Fruit fly (Drosophila melanogaster): ENCODE data around the gene CG12535.

The CG12535 gene

DNA sequence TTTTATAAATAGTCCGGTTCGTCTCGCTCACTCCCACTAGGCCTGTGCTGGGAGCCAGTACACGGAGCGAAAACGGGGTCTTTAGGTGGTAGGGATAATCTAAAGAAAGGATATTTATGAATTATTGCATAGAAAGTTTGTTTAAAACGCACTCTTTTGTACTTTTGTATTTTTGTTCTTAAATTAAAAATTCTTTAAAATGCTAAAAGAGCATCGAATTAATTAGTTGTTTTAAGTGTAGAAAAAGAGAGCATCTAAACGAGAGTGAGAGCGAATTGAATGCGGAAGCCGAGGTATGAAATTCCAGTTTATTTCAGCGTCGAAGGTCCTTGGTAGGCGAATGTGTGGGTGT is 21.2 kb downstream of the CG12535 start (continued):
- peak; percentile 92 for TF ChIP-seq Elba2 (GFP tag; optimal IDR thresholded peaks at IDR 0.05)
- peak; percentile 72 for TF ChIP-seq CG6689 (GFP tag; IDR thresholded peaks at IDR 0.05)
- TF ChIP-seq HmgD (GFP tag; optimal IDR thresholded peaks at IDR 0.05) = peak; percentile 18
- TF ChIP-seq CG7745 (tag; optimal IDR thresholded peaks at IDR 0.05) = peak; percentile 74
- TF ChIP-seq Bteb2 (GFP tag; optimal IDR thresholded peaks at IDR 0.05) = peak; percentile 60
- TF ChIP-seq CG11504 (tag; optimal IDR thresholded peaks at IDR 0.05) = peak; percentile 66
- TF ChIP-seq CG11723 (GFP tag; optimal IDR thresholded peaks at IDR 0.05) = peak; percentile 52
- TF ChIP-seq Nf-YB (GFP tag; optimal IDR thresholded peaks at IDR 0.05) = peak; percentile 65
- TF ChIP-seq maf-S (GFP tag; optimal IDR thresholded peaks at IDR 0.05) = peak; percentile 80
- peak; percentile 71 for TF ChIP-seq corto (GFP tag; optimal IDR thresholded peaks at IDR 0.05)
- TF ChIP-seq gcm2 (GFP tag; optimal IDR thresholded peaks at IDR 0.05) = peak; percentile 58
- no peak for TF ChIP-seq exex (tag; optimal IDR thresholded peaks at IDR 0.05)
- TF ChIP-seq gro (GFP tag; optimal IDR thresholded peaks at IDR 0.05) = peak; percentile 53
- no peak for TF ChIP-seq CG31365 (tag; optimal IDR thresholded peaks at IDR 0.05)
- peak; percentile 79 for TF ChIP-seq CG1603 (tag; optimal IDR thresholded peaks at IDR 0.05)
- TF ChIP-seq nerfin-1 (tag; optimal IDR thresholded peaks at IDR 0.05) = peak; percentile 27
- peak; percentile 10 for TF ChIP-seq CG15011 (GFP tag; optimal IDR thresholded peaks at IDR 0.05)
- no peak for TF ChIP-seq Opbp (GFP tag; IDR thresholded peaks at IDR 0.05; ENCODE audit: partially characterized antibody)
- TF ChIP-seq CG42726 (GFP tag; IDR thresholded peaks at IDR 0.05; ENCODE audit: partially characterized antibody) = no peak
- TF ChIP-seq Blimp-1 (GFP tag; optimal IDR thresholded peaks at IDR 0.05) = peak; percentile 78
- no peak for TF ChIP-seq CG1233 (GFP tag; optimal IDR thresholded peaks at IDR 0.05)
- TF ChIP-seq jumu (GFP tag; optimal IDR thresholded peaks at IDR 0.05) = peak; percentile 62
- peak; percentile 71; the same call in 2 of the 3 replicates for TF ChIP-seq CG3726 (GFP tag; IDR thresholded peaks at IDR 0.05)
- peak; percentile 86 for TF ChIP-seq az2 (GFP tag; optimal IDR thresholded peaks at IDR 0.05)
- TF ChIP-seq pho (GFP tag; optimal IDR thresholded peaks at IDR 0.05) = peak; percentile 41
- TF ChIP-seq da (GFP tag; optimal IDR thresholded peaks at IDR 0.05) = peak; percentile 29
- 0 out of 3 replicates have a peak, but pooled peaks have one; percentile 53 for TF ChIP-seq CG11695 (GFP tag; IDR thresholded peaks at IDR 0.05)
- no peak for TF ChIP-seq mld (GFP tag; IDR thresholded peaks at IDR 0.05; ENCODE audit: partially characterized antibody)
- peak; percentile 73 for TF ChIP-seq Drgx (GFP tag; IDR thresholded peaks at IDR 0.05)
- no peak for TF ChIP-seq slp2 (GFP tag; optimal IDR thresholded peaks at IDR 0.05)
- no peak for TF ChIP-seq dati (GFP tag; IDR thresholded peaks at IDR 0.05)
- TF ChIP-seq Meics (GFP tag; optimal IDR thresholded peaks at IDR 0.05) = no peak
- no peak for TF ChIP-seq cg (GFP tag; optimal IDR thresholded peaks at IDR 0.05)
- peak; percentile 72 for TF ChIP-seq lmd (GFP tag; IDR thresholded peaks at IDR 0.05)
- peak; percentile 68 for TF ChIP-seq salm (tag; optimal IDR thresholded peaks at IDR 0.05)
- TF ChIP-seq Asciz (GFP tag; optimal IDR thresholded peaks at IDR 0.05) = no peak
- peak; percentile 68 for TF ChIP-seq croc (GFP tag; conservative IDR thresholded peaks at IDR 0.05)
- TF ChIP-seq fd96Cb (tag; optimal IDR thresholded peaks at IDR 0.05) = peak; percentile 66
- peak; percentile 75 to 82 for TF ChIP-seq Hr51 (GFP tag; optimal IDR thresholded peaks at IDR 0.05)
- TF ChIP-seq CG10431 (GFP tag; optimal IDR thresholded peaks at IDR 0.05) = no peak
- TF ChIP-seq CG10543 (GFP tag; optimal IDR thresholded peaks at IDR 0.05) = no peak
- no peak for TF ChIP-seq CG8281 (tag; optimal IDR thresholded peaks at IDR 0.05)
- no peak for TF ChIP-seq bigmax (GFP tag; optimal IDR thresholded peaks at IDR 0.05)
- peak; percentile 29 for TF ChIP-seq Ets97D (GFP tag; optimal IDR thresholded peaks at IDR 0.05)
- TF ChIP-seq D19B (GFP tag; optimal IDR thresholded peaks at IDR 0.05) = no peak
- peak; percentile 96 for TF ChIP-seq dmrt11E (tag; optimal IDR thresholded peaks at IDR 0.05)
- no peak for TF ChIP-seq CG11696 (GFP tag; IDR thresholded peaks at IDR 0.05)
- TF ChIP-seq CG10267 (tag; optimal IDR thresholded peaks at IDR 0.05) = peak; percentile 68
- TF ChIP-seq H15 (GFP tag; IDR thresholded peaks at IDR 0.05) = peak; percentile 53; the same call in 1 of the 3 replicates
- peak; percentile 68 for TF ChIP-seq wor (GFP tag; IDR thresholded peaks at IDR 0.05)
